Worm (Caenorhabditis elegans): Measurements from ENCODE around the gene K01A11.3.

- TF ChIP-seq nhr-237 (tag; optimal IDR thresholded peaks at IDR 0.05) (no peak), F13H6.1 (tag; optimal IDR thresholded peaks at IDR 0.05) (no peak)
These were observed 34.7 kb upstream of the K01A11.3 start for ce11 chrIII:3487133-3487532.

Measured in whole organism, L2 larva.